Worm (Caenorhabditis elegans) whole organism, early embryonic: ENCODE results near the gene eef-1A.2.

ENCODE experiments used
- ama-1 ChIP-seq: fragments of 150-350 bp; optimal IDR thresholded peaks from 2 replicates; lab custom pipeline; 2014
- hmbx-1 ChIP-seq: sonication (generic microtip); optimal IDR thresholded peaks from 2 replicates; lab custom pipeline; 2016; ENCODE audit warnings: mild to moderate bottlenecking, missing genetic modification characterization, missing compliant biosample characterization

ce11 chrX:7808388-7808787, 15.1 kb upstream of the eef-1A.2 start:
- no peak for TF ChIP-seq ama-1 (lab: Kevin White, UChicago)
- TF ChIP-seq hmbx-1 (tag; lab: Kevin White, UChicago), result no peak
